Worm (Caenorhabditis elegans): Measurements from ENCODE around the gene sri-45.

DNA sequence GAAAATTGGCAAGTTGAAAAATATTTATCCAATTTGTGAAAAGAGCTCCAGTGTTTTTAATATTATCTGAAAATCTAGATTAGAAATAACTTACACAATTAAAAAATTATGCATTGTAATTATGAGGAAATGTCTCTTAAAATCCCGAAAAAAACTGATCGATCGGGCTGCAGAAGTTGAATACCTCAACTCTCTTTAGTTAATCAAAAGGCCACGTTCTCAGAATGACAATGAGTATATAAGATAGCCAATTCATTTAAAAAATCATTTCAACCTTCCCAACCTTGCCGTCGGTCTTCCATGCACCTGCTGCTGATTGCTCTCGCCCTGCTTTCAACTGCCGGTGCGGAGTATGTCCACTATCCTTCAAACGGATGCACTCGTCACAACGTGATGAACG, 28.2 kb upstream of the sri-45 start, which contains the start of gene T02H6.4:
- TF ChIP-seq lsy-2 (tag; optimal IDR thresholded peaks at IDR 0.05): no peak
- no peak for TF ChIP-seq nhr-76 (tag; optimal IDR thresholded peaks at IDR 0.05)
- no peak for TF ChIP-seq unc-39 (tag; optimal IDR thresholded peaks at IDR 0.05)
- TF ChIP-seq unc-62 (GFP tag; optimal IDR thresholded peaks at IDR 0.05): no peak
- no peak for TF ChIP-seq nhr-28 (tag; optimal IDR thresholded peaks at IDR 0.05)
- no peak for TF ChIP-seq bed-3 (GFP tag; optimal IDR thresholded peaks at IDR 0.05)
- no peak for TF ChIP-seq mep-1 (tag; optimal IDR thresholded peaks at IDR 0.05)
- no peak for TF ChIP-seq nhr-237 (tag; optimal IDR thresholded peaks at IDR 0.05)
- no peak for TF ChIP-seq nhr-12 (tag; optimal IDR thresholded peaks at IDR 0.05)
- TF ChIP-seq pha-4 (tag; optimal IDR thresholded peaks at IDR 0.05): no peak
- no peak for TF ChIP-seq ces-1 (GFP tag; optimal IDR thresholded peaks at IDR 0.05)
- no peak for TF ChIP-seq flh-1 (GFP tag; optimal IDR thresholded peaks at IDR 0.05)
- TF ChIP-seq ztf-11 (tag; optimal IDR thresholded peaks at IDR 0.05): no peak
